Fruit fly (Drosophila melanogaster) whole organism: Measurements from ENCODE around the gene TpnC25D.
A peak's percentile ranks its signal among the peaks of the same experiment; 100 is the strongest.

ENCODE experiments used
- CG8478 ChIP-seq: fragments of >200 bp; optimal IDR thresholded peaks from 2 replicates; lab custom pipeline; 2018; ENCODE audit warnings: inconsistent platforms
- Dll ChIP-seq: fragments of >200 bp; optimal IDR thresholded peaks from 2 replicates; lab custom pipeline; 2017
- EcR ChIP-seq, 2 experiments: fragments of >200 bp; optimal IDR thresholded peaks; 2 replicates each; lab custom pipeline; 2017; ENCODE audit warnings: missing biosample characterization in 2 of 2, missing genetic modification characterization in 2 of 2, missing genetic modification reagents in 2 of 2
- pan ChIP-seq: fragments of >200 bp; optimal IDR thresholded peaks from 2 replicates; lab custom pipeline; 2017
- psq ChIP-seq: fragments of >200 bp; optimal IDR thresholded peaks from 2 replicates; lab custom pipeline; 2017
- usp ChIP-seq: fragments of >200 bp; optimal IDR thresholded peaks from 2 replicates; lab custom pipeline; 2017; ENCODE audit warnings: missing biosample characterization, missing genetic modification characterization, mixed read lengths

Gene TpnC25D

DNA sequence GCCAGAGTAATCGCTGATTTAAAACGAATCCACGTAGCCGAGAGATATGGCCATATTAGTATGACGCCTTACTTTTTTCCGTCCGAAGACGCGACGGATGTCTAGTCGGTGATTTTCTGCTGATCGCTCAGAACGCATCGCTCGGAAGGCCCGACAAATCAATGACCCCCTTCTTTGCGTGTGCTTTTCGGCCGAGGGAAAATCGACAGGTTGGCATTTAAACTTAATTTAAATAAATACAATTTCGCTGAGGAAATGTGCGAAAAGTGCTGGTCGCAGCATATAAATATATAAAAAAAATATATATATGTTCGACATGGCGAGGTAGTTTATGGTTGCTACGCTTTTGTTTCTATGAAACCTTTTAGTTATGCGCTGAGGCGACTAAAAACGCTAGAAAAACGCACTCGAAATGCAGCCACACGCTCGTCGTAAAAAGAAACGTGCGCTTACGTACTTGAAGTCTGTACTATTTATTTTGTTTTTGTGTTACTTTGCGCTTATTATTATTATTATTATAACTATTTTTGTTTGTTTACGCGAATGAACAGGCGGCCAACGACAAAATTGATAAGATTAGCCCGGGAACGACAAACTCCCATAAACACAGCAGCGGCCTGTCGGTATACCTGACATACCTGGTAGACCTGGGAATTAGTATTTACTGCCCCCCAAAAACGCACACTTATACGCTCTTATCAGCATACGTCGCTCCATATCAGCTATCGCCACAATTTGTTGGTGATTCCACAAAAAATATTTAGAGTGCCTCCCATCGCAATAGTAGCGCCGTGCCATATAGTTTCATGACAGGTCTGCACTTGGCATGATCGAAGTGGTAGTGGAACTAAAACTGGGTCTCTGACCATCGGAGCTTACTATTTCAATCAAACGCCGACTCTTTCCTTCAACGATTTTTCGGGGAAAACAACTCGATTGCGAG is 16.7 kb downstream of the TpnC25D start:
- TF ChIP-seq psq (lab: Kevin White, UChicago) = no peak
- TF ChIP-seq pan (lab: Kevin White, UChicago) = no peak
- no peak for TF ChIP-seq CG8478
- TF ChIP-seq EcR (GFP tag; optimal IDR thresholded peaks at IDR 0.05; lab: Kevin White, UChicago) = no peak
- TF ChIP-seq Dll = no peak
- TF ChIP-seq usp (GFP tag; lab: Kevin White, UChicago) = no peak

DNA sequence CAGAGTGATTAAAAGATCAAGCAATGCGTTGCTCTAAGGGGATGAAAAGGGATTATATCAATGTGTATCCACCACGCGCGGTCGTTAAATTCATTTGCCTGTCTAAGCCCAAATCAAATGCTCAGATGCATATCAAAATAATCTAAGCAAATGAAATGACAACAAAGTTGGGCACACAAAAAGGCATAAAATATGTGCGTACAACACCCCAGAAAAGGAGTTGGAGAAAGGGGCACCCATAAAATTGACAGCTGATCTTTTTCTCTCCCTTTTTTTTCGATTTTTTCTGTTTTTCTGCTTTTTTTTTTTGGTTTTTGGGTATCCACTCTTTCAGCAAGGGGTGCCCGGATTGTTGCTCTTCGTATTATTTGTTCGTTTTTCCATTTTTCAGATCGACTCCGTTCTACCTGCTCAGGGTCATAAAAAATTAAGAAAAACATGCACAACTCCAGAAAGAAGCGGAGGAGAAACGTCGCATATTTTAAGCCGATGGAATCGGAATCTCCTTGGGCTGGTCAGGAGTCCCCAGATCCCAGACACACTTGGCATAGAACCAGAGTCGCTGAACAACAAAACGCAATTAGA is 18.3 kb downstream of the TpnC25D start:
- TF ChIP-seq psq (lab: Kevin White, UChicago) (no peak), pan (lab: Kevin White, UChicago) (no peak), usp (GFP tag; lab: Kevin White, UChicago) (no peak)

DNA sequence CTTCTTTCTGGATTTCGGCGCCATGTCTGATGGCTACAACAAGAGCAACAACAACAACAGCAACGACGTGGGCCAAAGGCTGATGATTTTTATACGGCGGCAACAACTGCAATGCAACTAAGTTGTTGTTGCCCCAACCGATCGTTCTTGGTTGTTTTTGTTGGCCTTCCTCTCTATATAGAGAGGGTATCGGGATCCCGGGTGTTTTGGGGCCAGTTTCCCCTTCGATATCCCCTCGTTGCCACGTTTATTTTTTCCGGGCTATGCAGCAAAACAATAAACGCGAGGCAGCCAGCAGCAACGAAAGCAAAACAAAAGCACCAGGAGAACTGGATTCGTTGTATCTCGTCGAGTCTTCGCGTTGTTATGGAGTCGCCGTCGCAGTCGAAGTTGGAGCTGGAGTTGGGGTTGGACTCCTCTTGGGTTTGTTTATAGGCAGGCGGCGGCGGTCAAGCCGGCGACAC is 19.9 kb downstream of the TpnC25D start:
- no peak for TF ChIP-seq CG8478
- no peak for TF ChIP-seq psq (lab: Kevin White, UChicago)
- TF ChIP-seq EcR (GFP tag; optimal IDR thresholded peaks at IDR 0.05; lab: Kevin White, UChicago) = no peak
- TF ChIP-seq pan (lab: Kevin White, UChicago) = no peak
- TF ChIP-seq Dll = no peak
- no peak for TF ChIP-seq usp (GFP tag; lab: Kevin White, UChicago)

DNA sequence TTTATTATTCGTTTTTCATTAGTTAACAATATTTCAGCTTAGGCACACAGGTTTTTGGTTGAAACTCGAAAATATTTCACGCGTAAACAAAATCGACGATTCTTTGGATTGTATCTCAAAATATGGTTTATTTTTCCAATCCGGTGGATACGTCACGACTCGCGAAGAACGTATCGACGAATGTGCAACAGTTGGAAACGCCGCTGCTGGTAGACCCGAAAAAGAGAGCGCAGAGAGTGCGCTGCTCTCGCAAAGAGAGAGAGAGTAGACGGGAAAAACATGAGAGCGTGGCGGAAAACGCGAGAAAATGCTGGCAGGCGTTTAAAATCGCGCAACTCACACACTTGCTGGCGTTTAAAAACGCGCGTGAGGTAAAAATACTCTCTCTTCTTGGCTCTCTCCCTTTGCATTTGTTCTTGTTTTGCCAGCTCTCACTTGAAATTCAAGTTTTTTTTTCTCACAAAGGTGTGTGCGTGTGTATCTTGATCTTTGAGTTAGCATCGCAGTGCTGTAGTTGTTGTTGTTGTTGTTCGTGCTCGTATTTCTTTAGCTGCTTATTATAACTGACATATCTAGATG is 20.8 kb downstream of the TpnC25D start:
- TF ChIP-seq EcR (GFP tag; optimal IDR thresholded peaks at IDR 0.05; lab: Kevin White, UChicago) (no peak), Dll (peak; percentile 99)

dm6 chr2L:5237899-5238566 is 21.5 kb downstream of the TpnC25D start:
- TF ChIP-seq pan (lab: Kevin White, UChicago) = no peak
- TF ChIP-seq usp (GFP tag; lab: Kevin White, UChicago) = no peak
- no peak for TF ChIP-seq psq (lab: Kevin White, UChicago)
- no peak for TF ChIP-seq Dll
- TF ChIP-seq EcR (GFP tag; optimal IDR thresholded peaks at IDR 0.05; lab: Kevin White, UChicago) = no peak
- no peak for TF ChIP-seq CG8478

DNA sequence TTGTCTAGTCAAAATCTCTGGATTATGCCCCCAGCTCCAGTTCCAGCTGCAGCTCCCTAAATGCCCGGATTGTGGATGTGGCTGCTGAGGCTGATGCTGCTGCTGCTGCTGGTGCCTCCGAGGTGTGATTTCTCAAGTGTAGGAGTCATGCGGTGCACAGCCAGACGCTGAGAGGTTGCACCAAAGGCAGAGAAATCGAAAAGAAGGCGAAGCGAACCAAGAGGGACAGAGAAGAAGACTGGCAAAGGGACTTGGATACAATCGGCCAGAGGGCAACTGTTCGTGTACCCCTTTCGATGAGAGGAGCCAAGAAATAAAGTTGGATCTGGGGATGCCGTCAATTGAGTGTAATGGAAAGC is 22.0 kb downstream of the TpnC25D start:
- TF ChIP-seq usp (GFP tag; lab: Kevin White, UChicago) (no peak), psq (lab: Kevin White, UChicago) (no peak), CG8478 (no peak), Dll (no peak), pan (lab: Kevin White, UChicago) (no peak), EcR (GFP tag; optimal IDR thresholded peaks at IDR 0.05; lab: Kevin White, UChicago) (no peak)

DNA sequence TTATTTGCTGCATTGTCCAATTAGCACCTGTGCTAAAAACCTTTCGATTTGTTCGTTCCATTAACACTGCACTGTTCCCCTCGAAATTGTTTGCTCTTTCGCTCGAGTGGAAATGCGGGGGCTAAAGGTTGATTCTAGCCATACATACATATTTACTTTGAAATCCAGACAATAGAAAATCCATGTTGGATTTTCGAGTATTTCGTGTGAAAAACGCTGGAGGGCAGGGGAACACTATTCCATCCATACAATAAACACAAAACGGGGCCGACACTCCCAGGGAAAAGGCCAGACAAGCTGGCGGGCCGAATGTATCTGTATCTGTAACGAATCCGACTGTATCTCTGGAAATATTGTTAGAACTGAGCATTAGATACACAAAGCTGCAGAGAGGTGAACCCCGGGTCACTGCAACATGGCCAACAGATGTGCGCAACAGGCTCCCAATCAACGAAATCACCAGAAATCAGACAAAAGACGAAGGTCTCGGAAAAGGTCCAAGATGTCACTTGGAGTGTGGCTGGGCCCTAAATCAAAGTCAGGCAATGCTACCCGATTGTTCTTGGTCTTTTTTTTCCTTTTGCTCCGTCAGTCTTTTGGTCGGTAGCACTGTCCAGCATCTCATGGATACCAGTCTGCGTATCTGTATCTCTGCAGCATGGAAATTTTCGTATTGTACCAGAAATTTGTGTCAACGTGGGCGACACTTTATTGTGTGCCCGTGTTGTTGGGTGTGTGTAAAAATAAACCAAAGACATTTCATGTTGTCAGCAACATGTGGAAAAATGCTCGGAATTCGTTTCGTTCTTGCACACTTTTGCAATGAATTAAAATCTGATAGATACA is 23.2 kb downstream of the TpnC25D start:
- TF ChIP-seq EcR (GFP tag; optimal IDR thresholded peaks at IDR 0.05; lab: Kevin White, UChicago) (no peak), psq (lab: Kevin White, UChicago) (no peak), usp (GFP tag; lab: Kevin White, UChicago) (no peak), CG8478 (no peak), Dll (no peak), pan (lab: Kevin White, UChicago) (no peak)

DNA sequence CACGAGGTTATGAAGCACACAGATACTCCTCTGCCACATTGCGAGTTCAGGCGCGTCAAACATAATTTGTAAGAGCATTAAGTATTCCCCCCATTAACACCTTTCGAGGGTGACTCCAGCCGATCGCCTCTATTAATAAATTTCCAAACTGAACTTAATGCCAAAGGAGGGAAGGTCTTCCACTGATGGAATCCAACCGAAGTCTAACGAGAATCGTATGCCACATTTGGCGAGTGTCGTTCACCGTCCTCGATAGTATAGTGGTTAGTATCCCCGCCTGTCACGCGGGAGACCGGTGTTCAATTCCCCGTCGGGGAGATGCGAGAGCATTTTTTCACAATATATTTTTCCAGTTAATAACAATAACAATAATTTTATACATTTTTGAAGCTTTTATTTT is 24.0 kb downstream of the TpnC25D start:
- TF ChIP-seq EcR (GFP tag; optimal IDR thresholded peaks at IDR 0.05; lab: Kevin White, UChicago) = no peak

dm6 chr2L:5242194-5242914 is 25.9 kb downstream of the TpnC25D start:
- no peak for TF ChIP-seq psq (lab: Kevin White, UChicago)
- no peak for TF ChIP-seq CG8478
- TF ChIP-seq pan (lab: Kevin White, UChicago) = no peak
- TF ChIP-seq Dll = no peak
- no peak for TF ChIP-seq usp (GFP tag; lab: Kevin White, UChicago)
- no peak for TF ChIP-seq EcR (GFP tag; optimal IDR thresholded peaks at IDR 0.05; lab: Kevin White, UChicago)

DNA sequence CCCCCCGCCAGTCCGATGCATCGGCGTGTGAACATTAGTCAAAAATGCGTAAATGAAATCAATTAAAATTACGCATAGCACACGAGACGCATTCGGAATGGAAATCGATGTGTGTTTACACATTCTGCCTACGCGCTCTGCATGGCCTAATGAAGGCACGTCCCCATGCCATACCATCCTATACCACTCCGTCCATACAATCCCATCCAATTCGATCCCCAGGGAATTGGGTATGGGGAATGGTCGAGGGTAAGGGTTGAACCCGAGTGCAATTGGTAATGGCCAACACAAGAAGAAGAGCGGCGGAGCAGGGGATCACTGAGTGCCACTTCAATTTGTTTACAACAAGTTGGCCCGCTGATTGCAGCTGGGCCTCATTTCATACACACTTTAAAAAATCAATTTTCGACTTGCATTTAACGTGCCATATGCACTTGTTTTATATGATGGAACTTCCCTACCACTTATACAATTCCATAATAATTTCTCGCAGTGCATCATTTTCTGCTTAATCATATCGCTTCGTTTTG is 28.9 kb downstream of the TpnC25D start:
- TF ChIP-seq EcR (GFP tag; optimal IDR thresholded peaks at IDR 0.05; lab: Kevin White, UChicago) (no peak), pan (lab: Kevin White, UChicago) (no peak), usp (GFP tag; lab: Kevin White, UChicago) (no peak), psq (lab: Kevin White, UChicago) (no peak), CG8478 (no peak), Dll (no peak)
